Worm (Caenorhabditis elegans) whole organism, L4/young adult: ENCODE measurements around the gene B0244.10.

ENCODE experiments used
- W03F9.2 ChIP-seq: fragments of 150-350 bp; optimal IDR thresholded peaks from 2 replicates; lab custom pipeline; 2014; ENCODE audit warnings: missing biosample characterization, missing genetic modification characterization
- dao-5 ChIP-seq: sonication (generic microtip); optimal IDR thresholded peaks from 2 replicates; lab custom pipeline; 2016; ENCODE audit warnings: missing genotype, missing genetic modification characterization, moderate library complexity, missing compliant biosample characterization

- TF ChIP-seq dao-5 (tag; lab: Kevin White, UChicago): no peak
- no peak for TF ChIP-seq W03F9.2 (tag; lab: Kevin White, UChicago)
Measured at ce11 chrIII:5710045-5710444, 24.9 kb upstream of the B0244.10 start, which contains the start of gene B0336.12.
